Worm (Caenorhabditis elegans) whole organism, young adult: ENCODE measurements around the gene mdt-8.

Source experiments
- B0019.2 ChIP-seq: fragments of 200-800 bp; sonication (Bioruptor generic); conservative IDR thresholded peaks from 2 replicates; pipeline ENCODE4 v1.3.6; 2022; ENCODE audit warnings: missing genetic modification reagents, missing genetic modification characterization, missing compliant biosample characterization
- gei-17 ChIP-seq: fragments of 200-800 bp; sonication (Bioruptor generic); optimal IDR thresholded peaks from 2 replicates; lab custom pipeline; 2018; ENCODE audit warnings: mild to moderate bottlenecking, missing genetic modification characterization, missing compliant biosample characterization
- lin-54 ChIP-seq: fragments of 200-800 bp; sonication (Bioruptor generic); optimal IDR thresholded peaks from 2 replicates; lab custom pipeline; 2018; ENCODE audit warnings: mild to moderate bottlenecking, missing genetic modification characterization, missing compliant biosample characterization
- snpc-4 ChIP-seq, 5 experiments: fragments of 150-350 bp in 1 of 5; sonication (generic microtip) in 4 of 5; optimal IDR thresholded peaks; 2 replicates each; lab custom pipeline; 2014 to 2018; ENCODE audit warnings: missing genetic modification characterization in 5 of 5, missing biosample characterization in 3 of 5, antibody characterized with exemption in 2 of 5, mild to moderate bottlenecking in 2 of 5, missing compliant biosample characterization in 2 of 5, missing genotype in 2 of 5, moderate library complexity in 2 of 5, missing genetic modification reagents in 1 of 5
- zfh-2 ChIP-seq: fragments of 200-800 bp; sonication (Bioruptor generic); conservative IDR thresholded peaks from 2 replicates; pipeline ENCODE4 v1.3.6; 2022; ENCODE audit warnings: missing genetic modification reagents, missing genetic modification characterization, missing compliant biosample characterization

- TF ChIP-seq B0019.2 (no peak), lin-54 (GFP tag; lab: Kevin White, UChicago) (no peak), zfh-2 (no peak), snpc-4 (GFP tag; optimal IDR thresholded peaks at IDR 0.05; lab: Kevin White, UChicago) (no peak), snpc-4 (tag; optimal IDR thresholded peaks at IDR 0.05; lab: Kevin White, UChicago) (no peak), gei-17 (GFP tag; lab: Kevin White, UChicago) (no peak)
Measured at ce11 chrII:11485200-11485599, 48.4 kb downstream of the mdt-8 start, which contains the start of gene twk-5.
